Worm (Caenorhabditis elegans) whole organism, early embryonic: ENCODE measurements around the gene F38E9.1.
"Not testable (repeated sequence)": the region's sequence is repeated elsewhere in the genome, so short reads cannot be mapped to it uniquely, and the experiment has no call there.

Source experiments
- B0310.2 ChIP-seq: sonication (generic microtip); optimal IDR thresholded peaks from 2 replicates; lab custom pipeline; 2016; ENCODE audit warnings: mild to moderate bottlenecking, missing genetic modification characterization, missing compliant biosample characterization
- F13C5.2 ChIP-seq: sonication (generic microtip); optimal IDR thresholded peaks from 2 replicates; lab custom pipeline; 2017; ENCODE audit warnings: mild to moderate bottlenecking, missing genetic modification characterization, inconsistent platforms, missing compliant biosample characterization
- aly-1 ChIP-seq: sonication (generic microtip); optimal IDR thresholded peaks from 2 replicates; lab custom pipeline; 2016; ENCODE audit warnings: missing genetic modification characterization, missing compliant biosample characterization
- ama-1 ChIP-seq: fragments of 150-350 bp; optimal IDR thresholded peaks from 2 replicates; lab custom pipeline; 2014
- ceh-13 ChIP-seq: fragments of 200-800 bp; sonication (Bioruptor generic); optimal IDR thresholded peaks from 2 replicates; lab custom pipeline; 2018; ENCODE audit warnings: mild to moderate bottlenecking, missing genetic modification characterization, missing compliant biosample characterization
- ceh-36 ChIP-seq: sonication (generic microtip); optimal IDR thresholded peaks from 2 replicates; lab custom pipeline; 2016; ENCODE audit warnings: missing genetic modification characterization, inconsistent platforms, missing compliant biosample characterization
- ets-7 ChIP-seq: sonication (generic microtip); optimal IDR thresholded peaks from 2 replicates; lab custom pipeline; 2016; ENCODE audit warnings: missing genotype, missing genetic modification characterization, missing compliant biosample characterization
- flt-1 ChIP-seq: fragments of 200-800 bp; sonication (Bioruptor generic); IDR thresholded peaks from 2 replicates; pipeline ENCODE4 v1.3.6; 2022; ENCODE audit warnings: missing genetic modification characterization, missing compliant biosample characterization
- hmbx-1 ChIP-seq: sonication (generic microtip); optimal IDR thresholded peaks from 2 replicates; lab custom pipeline; 2016; ENCODE audit warnings: mild to moderate bottlenecking, missing genetic modification characterization, missing compliant biosample characterization
- hmg-4 ChIP-seq: fragments of 200-800 bp; sonication (Bioruptor generic); optimal IDR thresholded peaks from 2 replicates; lab custom pipeline; 2018; ENCODE audit warnings: mild to moderate bottlenecking, missing genetic modification characterization, missing compliant biosample characterization
- hnd-1 ChIP-seq: sonication (generic microtip); optimal IDR thresholded peaks from 2 replicates; lab custom pipeline; 2016; ENCODE audit warnings: missing genetic modification characterization, missing compliant biosample characterization
- pes-1 ChIP-seq: fragments of 200-800 bp; sonication (Bioruptor generic); IDR thresholded peaks from 2 replicates; pipeline ENCODE4 v1.3.6; 2022; ENCODE audit warnings: missing genetic modification reagents, missing genetic modification characterization, missing compliant biosample characterization
- scrt-1 ChIP-seq: fragments of 200-800 bp; sonication (Bioruptor generic); IDR thresholded peaks from 2 replicates; pipeline ENCODE4 v1.3.6; 2022; ENCODE audit warnings: missing genetic modification characterization, missing compliant biosample characterization
- sea-1 ChIP-seq: fragments of 200-800 bp; sonication (Bioruptor generic); conservative IDR thresholded peaks from 2 replicates; pipeline ENCODE4 v1.3.6; 2022; ENCODE audit warnings: missing genetic modification characterization, missing compliant biosample characterization
- tbx-11 ChIP-seq: fragments of 200-800 bp; sonication (Bioruptor generic); IDR thresholded peaks from 2 replicates; pipeline ENCODE4 v1.3.6; 2022; ENCODE audit warnings: missing genetic modification characterization, missing compliant biosample characterization
- tbx-37 ChIP-seq: fragments of 200-800 bp; sonication (Bioruptor generic); conservative IDR thresholded peaks from 2 replicates; pipeline ENCODE4 v1.3.6; 2022; ENCODE audit warnings: missing genetic modification reagents, missing genetic modification characterization, missing compliant biosample characterization
- tra-4 ChIP-seq: sonication (generic microtip); optimal IDR thresholded peaks from 2 replicates; lab custom pipeline; 2017; ENCODE audit warnings: missing genetic modification characterization, missing compliant biosample characterization

F38E9.1 gene

ce11 chrX:16502997-16503396 lies 32.1 kb downstream of the F38E9.1 start:
- 0 out of 2 replicates have a peak, but pooled peaks have one; percentile 45 for TF ChIP-seq scrt-1 (GFP tag; lab: Robert Waterston, UW)
- peak; percentile 60; the same call in 1 of the 2 replicates for TF ChIP-seq pes-1
- TF ChIP-seq tra-4 (tag; lab: Kevin White, UChicago) = no peak
- TF ChIP-seq sea-1 (GFP tag; lab: Robert Waterston, UW) = 0 out of 2 replicates have a peak, but pooled peaks have one; percentile 59

- TF ChIP-seq sea-1 (GFP tag; lab: Robert Waterston, UW) (no peak), hnd-1 (tag; lab: Kevin White, UChicago) (no peak)
Observed at ce11 chrX:16505348-16505747, 34.5 kb downstream of the F38E9.1 start, which contains the start of gene T25D1.3. Gene T25D1.3 (plus strand): TSS chrX:16505648.

ce11 chrX:16515265-16515664 lies 44.4 kb downstream of the F38E9.1 start, which contains the start of gene T25D1.2:
Gene T25D1.2 (plus strand): TSS chrX:16515565.
- not testable (repeated sequence) for TF ChIP-seq tbx-11; hmbx-1 (tag; lab: Kevin White, UChicago); scrt-1 (GFP tag; lab: Robert Waterston, UW)

ce11 chrX:16518771-16519170 lies 47.9 kb downstream of the F38E9.1 start:
- TF ChIP-seq hmbx-1 (tag; lab: Kevin White, UChicago) = no peak
- TF ChIP-seq ceh-36 (tag; lab: Kevin White, UChicago) = no peak
- TF ChIP-seq pes-1 = no peak
- TF ChIP-seq tbx-11 = no peak
- no peak for TF ChIP-seq ets-7 (tag; lab: Kevin White, UChicago)
- TF ChIP-seq hnd-1 (tag; lab: Kevin White, UChicago) = no peak
- no peak for TF ChIP-seq sea-1 (GFP tag; lab: Robert Waterston, UW)
- TF ChIP-seq hmg-4 = no peak
- no peak for TF ChIP-seq scrt-1 (GFP tag; lab: Robert Waterston, UW)
- no peak for TF ChIP-seq tra-4 (tag; lab: Kevin White, UChicago)
- no peak for TF ChIP-seq B0310.2
- no peak for TF ChIP-seq tbx-37 (GFP tag; lab: Robert Waterston, UW)
- TF ChIP-seq aly-1 (tag; lab: Kevin White, UChicago) = no peak
- no peak for TF ChIP-seq F13C5.2 (tag; lab: Kevin White, UChicago)
- no peak for TF ChIP-seq ceh-13 (GFP tag; lab: Kevin White, UChicago)
- no peak for TF ChIP-seq flt-1 (GFP tag; lab: Robert Waterston, UW)
- no peak for TF ChIP-seq ama-1 (lab: Kevin White, UChicago)

- TF ChIP-seq F13C5.2 (tag; lab: Kevin White, UChicago) = no peak
- TF ChIP-seq sea-1 (GFP tag; lab: Robert Waterston, UW) = no peak
Observed at ce11 chrX:16519517-16519916, 48.7 kb downstream of the F38E9.1 start, which contains the start of gene T25D1.1. Gene T25D1.1 (plus strand): TSS chrX:16519817.

ce11 chrX:16521722-16522121 lies 50.9 kb downstream of the F38E9.1 start:
- TF ChIP-seq hmbx-1 (tag; lab: Kevin White, UChicago) (no peak), sea-1 (GFP tag; lab: Robert Waterston, UW) (no peak), tbx-37 (GFP tag; lab: Robert Waterston, UW) (no peak), scrt-1 (GFP tag; lab: Robert Waterston, UW) (no peak), F13C5.2 (tag; lab: Kevin White, UChicago) (no peak), hnd-1 (tag; lab: Kevin White, UChicago) (no peak), B0310.2 (no peak), flt-1 (GFP tag; lab: Robert Waterston, UW) (no peak)

ce11 chrX:16524310-16524709 lies 53.5 kb downstream of the F38E9.1 start:
- no peak for TF ChIP-seq tbx-37 (GFP tag; lab: Robert Waterston, UW)
- no peak for TF ChIP-seq hnd-1 (tag; lab: Kevin White, UChicago)
- TF ChIP-seq hmbx-1 (tag; lab: Kevin White, UChicago) = no peak
- TF ChIP-seq tra-4 (tag; lab: Kevin White, UChicago) = no peak
- TF ChIP-seq sea-1 (GFP tag; lab: Robert Waterston, UW) = no peak
- no peak for TF ChIP-seq flt-1 (GFP tag; lab: Robert Waterston, UW)
- TF ChIP-seq ama-1 (lab: Kevin White, UChicago) = no peak
- TF ChIP-seq ceh-36 (tag; lab: Kevin White, UChicago) = no peak
- TF ChIP-seq tbx-11 = no peak
- TF ChIP-seq aly-1 (tag; lab: Kevin White, UChicago) = no peak
- TF ChIP-seq F13C5.2 (tag; lab: Kevin White, UChicago) = no peak
- no peak for TF ChIP-seq B0310.2
- no peak for TF ChIP-seq pes-1
- no peak for TF ChIP-seq hmg-4
- no peak for TF ChIP-seq ets-7 (tag; lab: Kevin White, UChicago)
- no peak for TF ChIP-seq scrt-1 (GFP tag; lab: Robert Waterston, UW)
- TF ChIP-seq ceh-13 (GFP tag; lab: Kevin White, UChicago) = no peak
